Fruit fly (Drosophila melanogaster) whole organism, embryonic: ENCODE data around the gene Prx4.

Experiments
- Blimp-1 ChIP-seq: fragments of 200-800 bp; sonication (Bioruptor generic); optimal IDR thresholded peaks from 3 replicates; lab custom pipeline; 2018; ENCODE audit warnings: missing biosample characterization, missing genetic modification characterization, mild to moderate bottlenecking, moderate library complexity, missing genetic modification reagents
- CG10147 ChIP-seq: fragments of 200-800 bp; sonication (Bioruptor generic); optimal IDR thresholded peaks from 2 replicates; lab custom pipeline; 2019; ENCODE audit warnings: missing biosample characterization, mild to moderate bottlenecking, missing genetic modification characterization, moderate library complexity
- CG11398 ChIP-seq: fragments of 200-800 bp; sonication (Bioruptor generic); optimal IDR thresholded peaks from 2 replicates; lab custom pipeline; 2016; ENCODE audit warnings: missing biosample characterization, missing genetic modification characterization
- CG11456 ChIP-seq: fragments of 200-800 bp; sonication (Bioruptor generic); IDR thresholded peaks from 3 replicates; pipeline ENCODE4 v1.3.6; 2022; ENCODE audit warnings: missing biosample characterization, missing genetic modification characterization
- CG12155 ChIP-seq: fragments of 200-800 bp; sonication (Bioruptor generic); optimal IDR thresholded peaks from 3 replicates; lab custom pipeline; 2016; ENCODE audit warnings: missing biosample characterization, missing genetic modification characterization
- CG13424 ChIP-seq: fragments of 200-800 bp; sonication (Bioruptor generic); optimal IDR thresholded peaks from 2 replicates; lab custom pipeline; 2019; ENCODE audit warnings: missing biosample characterization, mild to moderate bottlenecking, missing genetic modification characterization, moderate library complexity
- CG1529 ChIP-seq: fragments of 200-800 bp; sonication (Bioruptor generic); optimal IDR thresholded peaks from 3 replicates; lab custom pipeline; 2018; ENCODE audit warnings: missing biosample characterization, missing genetic modification characterization
- CG15601 ChIP-seq: fragments of 200-800 bp; sonication (Bioruptor generic); optimal IDR thresholded peaks from 3 replicates; lab custom pipeline; 2019; ENCODE audit warnings: missing biosample characterization, mild to moderate bottlenecking, missing genetic modification characterization, moderate library complexity
- CG16813 ChIP-seq: fragments of 200-800 bp; sonication (Bioruptor generic); IDR thresholded peaks from 3 replicates; pipeline ENCODE4 v1.3.6; 2022; ENCODE audit warnings: missing biosample characterization, missing genetic modification characterization; ENCODE audit not compliant: partially characterized antibody
- CG18599 ChIP-seq: fragments of 200-800 bp; sonication (Bioruptor generic); optimal IDR thresholded peaks from 3 replicates; lab custom pipeline; 2017; ENCODE audit warnings: missing biosample characterization, missing genetic modification characterization, mild to moderate bottlenecking, moderate library complexity, missing genetic modification reagents
- CG2678 ChIP-seq: fragments of 200-800 bp; sonication (Bioruptor generic); optimal IDR thresholded peaks from 3 replicates; lab custom pipeline; 2019; ENCODE audit warnings: missing biosample characterization, mild to moderate bottlenecking, missing genetic modification characterization, moderate library complexity
- CG2712 ChIP-seq: fragments of 200-800 bp; optimal IDR thresholded peaks from 3 replicates; lab custom pipeline; 2019; ENCODE audit warnings: missing biosample characterization, mild to moderate bottlenecking, missing genetic modification characterization, moderate library complexity
- CG31388 ChIP-seq: fragments of 200-800 bp; sonication (Bioruptor generic); optimal IDR thresholded peaks from 2 replicates; lab custom pipeline; 2016; ENCODE audit warnings: missing biosample characterization, missing genetic modification characterization
- CG34422 ChIP-seq: fragments of 200-800 bp; sonication (Bioruptor generic); IDR thresholded peaks from 3 replicates; pipeline ENCODE4 v1.3.6; 2022; ENCODE audit warnings: missing biosample characterization, missing genetic modification characterization
- CG3995 ChIP-seq: fragments of 200-800 bp; sonication (Bioruptor generic); optimal IDR thresholded peaks from 3 replicates; lab custom pipeline; 2016; ENCODE audit warnings: missing biosample characterization, missing genetic modification characterization
- CG4730 ChIP-seq: fragments of 200-800 bp; sonication (Bioruptor generic); IDR thresholded peaks from 2 replicates; pipeline ENCODE4 v1.3.6; 2022; ENCODE audit warnings: missing biosample characterization, missing genetic modification characterization
- CG7372 ChIP-seq: fragments of 200-800 bp; sonication (Bioruptor generic); IDR thresholded peaks from 2 replicates; pipeline ENCODE4 v1.3.6; 2022; ENCODE audit warnings: missing biosample characterization, missing genetic modification characterization
- CG8944 ChIP-seq: fragments of 200-800 bp; sonication (Bioruptor generic); optimal IDR thresholded peaks from 3 replicates; lab custom pipeline; 2016; ENCODE audit warnings: missing biosample characterization, missing genetic modification characterization
- CG9727 ChIP-seq: fragments of 200-800 bp; sonication (Bioruptor generic); optimal IDR thresholded peaks from 3 replicates; lab custom pipeline; 2017; ENCODE audit warnings: missing biosample characterization, mild to moderate bottlenecking, missing genetic modification characterization
- Dp ChIP-seq: fragments of 200-800 bp; sonication (Bioruptor generic); optimal IDR thresholded peaks from 2 replicates; lab custom pipeline; 2018; ENCODE audit warnings: missing biosample characterization, mild to moderate bottlenecking, missing genetic modification characterization, moderate library complexity
- Drgx ChIP-seq: fragments of 200-800 bp; sonication (Bioruptor generic); IDR thresholded peaks from 2 replicates; pipeline ENCODE4 v1.3.6; 2022; ENCODE audit warnings: missing biosample characterization, missing genetic modification characterization
- E2f1 ChIP-seq: fragments of 200-800 bp; sonication (Bioruptor generic); IDR thresholded peaks from 2 replicates; pipeline ENCODE4 v1.3.6; 2022; ENCODE audit warnings: missing biosample characterization, missing genetic modification characterization
- H15 ChIP-seq: fragments of 200-800 bp; sonication (Bioruptor generic); IDR thresholded peaks from 3 replicates; pipeline ENCODE4 v1.3.6; 2022; ENCODE audit warnings: missing biosample characterization, missing genetic modification characterization
- HLH3B ChIP-seq: fragments of 200-800 bp; sonication (Bioruptor generic); IDR thresholded peaks from 2 replicates; pipeline ENCODE4 v1.3.6; 2022; ENCODE audit warnings: missing biosample characterization, missing genetic modification characterization
- Hr39 ChIP-seq: fragments of >200 bp; optimal IDR thresholded peaks from 2 replicates; lab custom pipeline; 2017
- Hr51 ChIP-seq, 2 experiments: fragments of 200-800 bp; sonication (Bioruptor generic); optimal IDR thresholded peaks; 2 replicates in 1 of 2; 3 replicates in 1 of 2; lab custom pipeline; 2016 to 2018; ENCODE audit warnings: missing biosample characterization in 2 of 2, missing genetic modification characterization in 2 of 2, mild to moderate bottlenecking in 1 of 2, moderate library complexity in 1 of 2
- Lpt ChIP-seq: fragments of >200 bp; optimal IDR thresholded peaks from 2 replicates; lab custom pipeline; 2018; ENCODE audit warnings: missing biosample characterization, missing genetic modification characterization
- MTF-1 ChIP-seq: fragments of 200-800 bp; sonication (Bioruptor generic); optimal IDR thresholded peaks from 2 replicates; lab custom pipeline; 2018; ENCODE audit warnings: missing biosample characterization, mild to moderate bottlenecking, missing genetic modification characterization, borderline replicate concordance
- Nf-YA ChIP-seq: fragments of 200-800 bp; sonication (Bioruptor generic); IDR thresholded peaks from 2 replicates; pipeline ENCODE4 v1.3.6; 2022; ENCODE audit warnings: missing biosample characterization, missing genetic modification characterization
- Spps ChIP-seq: fragments of 200-800 bp; sonication (Bioruptor generic); optimal IDR thresholded peaks from 2 replicates; lab custom pipeline; 2018; ENCODE audit warnings: missing biosample characterization, mild to moderate bottlenecking, missing genetic modification characterization
- Trl ChIP-seq, 3 experiments: fragments of >200 bp in 2 of 3; fragments of 200-800 bp in 1 of 3; sonication (Bioruptor generic) in 1 of 3; optimal IDR thresholded peaks; 2 replicates in 1 of 3; 3 replicates in 2 of 3; lab custom pipeline; 2016 to 2017; ENCODE audit warnings: missing biosample characterization in 1 of 3, missing genetic modification characterization in 1 of 3
- Vsx1 ChIP-seq: fragments of 200-800 bp; sonication (Bioruptor generic); optimal IDR thresholded peaks from 2 replicates; lab custom pipeline; 2017; ENCODE audit warnings: missing biosample characterization, mild to moderate bottlenecking, missing genetic modification characterization, missing genetic modification reagents
- abd-A ChIP-seq: fragments of 200-800 bp; sonication (Bioruptor generic); optimal IDR thresholded peaks from 3 replicates; lab custom pipeline; 2019; ENCODE audit warnings: missing biosample characterization, mild to moderate bottlenecking, missing genetic modification characterization, moderate library complexity
- cg ChIP-seq: fragments of 200-800 bp; sonication (Bioruptor generic); optimal IDR thresholded peaks from 3 replicates; lab custom pipeline; 2019; ENCODE audit warnings: missing biosample characterization, mild to moderate bottlenecking, missing genetic modification characterization, moderate library complexity
- chif ChIP-seq, 2 experiments: fragments of 200-800 bp; sonication (Bioruptor generic); optimal IDR thresholded peaks; 3 replicates each; lab custom pipeline; 2016; ENCODE audit warnings: missing biosample characterization in 2 of 2, missing genetic modification characterization in 2 of 2
- dan ChIP-seq: fragments of 200-800 bp; sonication (Bioruptor generic); IDR thresholded peaks from 2 replicates; pipeline ENCODE4 v1.3.6; 2022; ENCODE audit warnings: missing biosample characterization, missing genetic modification characterization
- dimm ChIP-seq: fragments of 200-800 bp; sonication (Bioruptor generic); IDR thresholded peaks from 2 replicates; pipeline ENCODE4 v1.3.6; 2022; ENCODE audit warnings: missing biosample characterization, missing genetic modification characterization
- dysf ChIP-seq: fragments of 200-800 bp; sonication (Bioruptor generic); IDR thresholded peaks from 3 replicates; pipeline ENCODE4 v1.3.6; 2022; ENCODE audit warnings: missing biosample characterization, missing genetic modification characterization
- insv ChIP-seq, 2 experiments: fragments of 200-800 bp; sonication (Bioruptor generic); optimal IDR thresholded peaks; 3 replicates each; lab custom pipeline; 2016 to 2018; ENCODE audit warnings: missing biosample characterization in 2 of 2, missing genetic modification characterization in 2 of 2
- knrl ChIP-seq: fragments of 200-800 bp; sonication (Bioruptor generic); IDR thresholded peaks from 3 replicates; pipeline ENCODE4 v1.3.6; 2022; ENCODE audit warnings: missing biosample characterization, missing genetic modification characterization; ENCODE audit not compliant: partially characterized antibody
- lbe ChIP-seq: fragments of 200-800 bp; sonication (Bioruptor generic); optimal IDR thresholded peaks from 2 replicates; lab custom pipeline; 2016; ENCODE audit warnings: missing biosample characterization, mild to moderate bottlenecking, missing genetic modification characterization
- lilli ChIP-seq: fragments of 200-800 bp; sonication (Bioruptor generic); optimal IDR thresholded peaks from 3 replicates; lab custom pipeline; 2016; ENCODE audit warnings: missing biosample characterization, missing genetic modification characterization
- nmo ChIP-seq: fragments of 200-800 bp; sonication (Bioruptor generic); optimal IDR thresholded peaks from 2 replicates; lab custom pipeline; 2018; ENCODE audit warnings: missing biosample characterization, mild to moderate bottlenecking, missing genetic modification characterization, moderate library complexity
- otp ChIP-seq: fragments of 200-800 bp; sonication (Bioruptor generic); IDR thresholded peaks from 3 replicates; pipeline ENCODE4, ENCODE4 v1.3.6; 2022; ENCODE audit warnings: missing biosample characterization, missing genetic modification characterization
- pan ChIP-seq, 4 experiments: fragments of >200 bp in 3 of 4; fragments of 200-800 bp in 1 of 4; sonication (Bioruptor generic) in 1 of 4; optimal IDR thresholded peaks in 3 of 4; IDR thresholded peaks in 1 of 4; 2 replicates each; pipeline versions ENCODE4 v1.3.6 to Lab custom; 2017 to 2022; ENCODE audit warnings: missing biosample characterization in 2 of 4, missing genetic modification characterization in 2 of 4, mixed read lengths in 1 of 4
- tx ChIP-seq: fragments of 200-800 bp; sonication (Bioruptor generic); optimal IDR thresholded peaks from 2 replicates; lab custom pipeline; 2016; ENCODE audit warnings: missing biosample characterization, missing genetic modification characterization
- unpg ChIP-seq: fragments of 200-800 bp; sonication (Bioruptor generic); optimal IDR thresholded peaks from 3 replicates; lab custom pipeline; 2018; ENCODE audit warnings: missing biosample characterization, mild to moderate bottlenecking, missing genetic modification characterization, moderate library complexity
- zfh1 ChIP-seq: fragments of 200-800 bp; sonication (Bioruptor generic); IDR thresholded peaks from 3 replicates; pipeline ENCODE4 v1.3.6; 2022; ENCODE audit warnings: missing biosample characterization, missing genetic modification characterization

Prx4 gene

DNA sequence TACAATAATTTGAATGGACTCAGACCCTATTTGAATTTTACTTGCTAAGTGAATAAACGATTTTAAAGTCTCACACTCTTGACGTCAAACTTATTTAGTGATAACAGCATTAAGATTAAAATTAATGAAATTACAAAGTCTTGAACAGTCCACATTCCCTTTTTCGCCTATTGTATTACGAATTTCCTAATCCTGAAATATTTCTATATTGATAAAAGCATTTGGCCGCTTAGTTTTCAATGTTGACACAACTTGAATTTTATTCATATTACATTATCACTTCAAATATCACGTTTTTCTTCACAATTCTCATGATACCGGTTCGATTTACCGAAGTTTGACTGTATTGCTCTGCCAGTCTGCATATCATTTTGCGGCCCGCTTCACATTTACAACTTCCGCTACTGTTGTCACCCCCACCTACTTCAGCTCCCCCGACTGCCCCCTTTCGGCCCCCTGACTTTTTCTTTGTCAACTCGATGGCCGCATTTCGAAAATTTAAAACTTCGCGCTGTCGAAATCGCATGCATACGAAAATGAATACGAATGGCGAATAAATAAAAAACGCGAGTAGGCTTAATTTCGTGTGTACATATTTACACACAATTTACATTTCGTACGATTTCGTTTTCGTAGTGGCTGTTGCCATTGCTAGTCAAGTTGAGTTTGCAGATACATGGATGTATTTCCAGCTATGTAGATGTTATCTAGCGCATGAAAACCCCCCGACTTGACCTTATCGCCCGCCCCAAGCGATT, 36.4 kb downstream of the Prx4 start (continued):
- TF ChIP-seq CG11456 (GFP tag; lab: Robert Waterston, UW) (no peak), H15 (GFP tag; lab: Robert Waterston, UW) (no peak), Drgx (GFP tag; lab: Robert Waterston, UW) (no peak), pan (optimal IDR thresholded peaks at IDR 0.05; lab: Kevin White, UChicago) (no peak), pan (GFP tag; optimal IDR thresholded peaks at IDR 0.05 in 1 of 2, IDR thresholded peaks at IDR 0.05 in 1 of 2) (no peak), Lpt (GFP tag; lab: Kevin White, UChicago) (no peak), nmo (GFP tag; lab: Kevin White, UChicago) (peak; percentile 36), E2f1 (GFP tag; lab: Robert Waterston, UW) (peak; percentile 27; the same call in 1 of the 2 replicates), Vsx1 (GFP tag; lab: Kevin White, UChicago) (no peak), HLH3B (GFP tag; lab: Robert Waterston, UW) (peak; percentile 4; the same call in 1 of the 2 replicates), dimm (GFP tag; lab: Robert Waterston, UW) (no peak), CG16813 (GFP tag; lab: Robert Waterston, UW) (no peak), CG3995 (GFP tag; lab: Kevin White, UChicago) (peak; percentile 42), CG31388 (GFP tag; lab: Kevin White, UChicago) (no peak), CG18599 (GFP tag; lab: Kevin White, UChicago) (peak; percentile 61), CG9727 (GFP tag; lab: Kevin White, UChicago) (peak; percentile 44), CG2712 (tag; lab: Kevin White, UChicago) (peak; percentile 29), dysf (GFP tag; lab: Robert Waterston, UW) (peak; percentile 22; the same call in 1 of the 3 replicates), MTF-1 (GFP tag; lab: Kevin White, UChicago) (peak; percentile 16), knrl (GFP tag; lab: Robert Waterston, UW) (no peak), abd-A (tag; lab: Kevin White, UChicago) (peak; percentile 88), otp (peak; percentile 23; the same call in 1 of the 3 replicates), Spps (tag; lab: Kevin White, UChicago) (no peak), CG11398 (GFP tag; lab: Kevin White, UChicago) (no peak), CG2678 (tag; lab: Kevin White, UChicago) (peak; percentile 68), cg (GFP tag; lab: Kevin White, UChicago) (no peak), Hr39 (lab: Kevin White, UChicago) (no peak), CG13424 (tag; lab: Kevin White, UChicago) (peak; percentile 43), dan (GFP tag; lab: Robert Waterston, UW) (no peak), CG4730 (GFP tag; lab: Robert Waterston, UW) (no peak), Trl (optimal IDR thresholded peaks at IDR 0.05; lab: Kevin White, UChicago) (no peak), Trl (GFP tag; optimal IDR thresholded peaks at IDR 0.05; lab: Kevin White, UChicago) (peak; percentile 38), insv (GFP tag; optimal IDR thresholded peaks at IDR 0.05; lab: Kevin White, UChicago) (no peak), Nf-YA (GFP tag; lab: Robert Waterston, UW) (no peak), unpg (GFP tag; lab: Kevin White, UChicago) (peak; percentile 7), lbe (GFP tag; lab: Kevin White, UChicago) (no peak), chif (GFP tag; optimal IDR thresholded peaks at IDR 0.05; lab: Kevin White, UChicago) (peak in 1 of 2 experiments; percentile 5), CG34422 (GFP tag; lab: Robert Waterston, UW) (peak; percentile 50; the same call in 1 of the 3 replicates), CG7372 (GFP tag; lab: Robert Waterston, UW) (no peak), CG15601 (tag; lab: Kevin White, UChicago) (no peak), CG8944 (GFP tag; lab: Kevin White, UChicago) (no peak), CG12155 (GFP tag; lab: Kevin White, UChicago) (no peak), CG10147 (GFP tag; lab: Kevin White, UChicago) (peak; percentile 21), Dp (GFP tag; lab: Kevin White, UChicago) (no peak), zfh1 (GFP tag; lab: Robert Waterston, UW) (no peak; the same call in 2 of the 3 replicates), Hr51 (GFP tag; optimal IDR thresholded peaks at IDR 0.05; lab: Kevin White, UChicago) (peak in 1 of 2 experiments; percentile 47), lilli (GFP tag; lab: Kevin White, UChicago) (peak; percentile 26), CG1529 (GFP tag; lab: Kevin White, UChicago) (peak; percentile 14), Blimp-1 (GFP tag; lab: Kevin White, UChicago) (peak; percentile 5), tx (GFP tag; lab: Kevin White, UChicago) (no peak)
